Worm (Caenorhabditis elegans) whole organism, L1 larva: ENCODE results near the gene fig-1.
A peak's percentile ranks its signal among the peaks of the same experiment; 100 is the strongest.

Experiments
- aha-1 ChIP-seq: fragments of 150-350 bp; optimal IDR thresholded peaks from 2 replicates; lab custom pipeline; 2014; ENCODE audit warnings: missing biosample characterization, missing genetic modification characterization
- ama-1 ChIP-seq: fragments of 150-350 bp; optimal IDR thresholded peaks from 2 replicates; lab custom pipeline; 2014
- blmp-1 ChIP-seq: fragments of 150-350 bp; optimal IDR thresholded peaks from 2 replicates; lab custom pipeline; 2014; ENCODE audit warnings: missing biosample characterization, missing genetic modification characterization
- ceh-8 ChIP-seq: fragments of 200-800 bp; sonication (Bioruptor generic); optimal IDR thresholded peaks from 2 replicates; lab custom pipeline; 2018; ENCODE audit warnings: mild to moderate bottlenecking, missing genetic modification characterization, moderate library complexity, missing compliant biosample characterization
- ceh-82 ChIP-seq, 3 experiments: fragments of 150-350 bp in 1 of 3; sonication (generic microtip) in 2 of 3; optimal IDR thresholded peaks; 2 replicates each; lab custom pipeline; 2014 to 2017; ENCODE audit warnings: missing biosample characterization in 3 of 3, missing genetic modification characterization in 3 of 3
- dsc-1 ChIP-seq: sonication (generic microtip); optimal IDR thresholded peaks from 2 replicates; lab custom pipeline; 2016; ENCODE audit warnings: mild to moderate bottlenecking, missing genetic modification characterization, missing compliant biosample characterization
- egl-13 ChIP-seq: sonication (generic microtip); optimal IDR thresholded peaks from 2 replicates; lab custom pipeline; 2016; ENCODE audit warnings: missing genotype, missing genetic modification reagents, missing genetic modification characterization, missing compliant biosample characterization
- ets-5 ChIP-seq: fragments of 200-800 bp; sonication (Bioruptor generic); IDR thresholded peaks from 2 replicates; pipeline ENCODE4 v1.3.6; 2022; ENCODE audit warnings: missing genetic modification characterization, missing compliant biosample characterization
- fkh-4 ChIP-seq: sonication (generic microtip); optimal IDR thresholded peaks from 2 replicates; lab custom pipeline; 2016; ENCODE audit warnings: missing compliant biosample characterization, missing genetic modification characterization, borderline replicate concordance
- fkh-8 ChIP-seq: sonication (generic microtip); optimal IDR thresholded peaks from 2 replicates; lab custom pipeline; 2016; ENCODE audit warnings: mild to moderate bottlenecking, missing genetic modification characterization, missing compliant biosample characterization
- hlh-17 ChIP-seq: fragments of 200-800 bp; sonication (Bioruptor generic); optimal IDR thresholded peaks from 2 replicates; lab custom pipeline; 2018; ENCODE audit warnings: missing genetic modification characterization, mild to moderate bottlenecking, missing compliant biosample characterization, moderate library complexity, borderline replicate concordance
- isw-1 ChIP-seq: fragments of 200-800 bp; sonication (Bioruptor generic); IDR thresholded peaks from 2 replicates; pipeline ENCODE4 v1.3.6; 2022; ENCODE audit warnings: missing genetic modification characterization, missing compliant biosample characterization
- jun-1 ChIP-seq: fragments of 150-350 bp; optimal IDR thresholded peaks from 2 replicates; lab custom pipeline; 2014; ENCODE audit warnings: missing biosample characterization, missing genetic modification reagents, missing genetic modification characterization
- lin-15B ChIP-seq: fragments of 150-350 bp; sonication (generic microtip); optimal IDR thresholded peaks from 3 replicates; lab custom pipeline; 2014; ENCODE audit warnings: missing biosample characterization, missing genetic modification characterization
- lin-35 ChIP-seq, 2 experiments: fragments of 150-350 bp; optimal IDR thresholded peaks; 2 replicates each; lab custom pipeline; 2014; ENCODE audit warnings: missing biosample characterization in 2 of 2, missing genetic modification characterization in 2 of 2, missing genetic modification reagents in 2 of 2
- lin-39 ChIP-seq: fragments of 150-350 bp; optimal IDR thresholded peaks from 2 replicates; lab custom pipeline; 2014; ENCODE audit warnings: missing biosample characterization, missing genetic modification reagents, missing genetic modification characterization
- lir-3 ChIP-seq: sonication (generic microtip); optimal IDR thresholded peaks from 2 replicates; lab custom pipeline; 2016; ENCODE audit warnings: mild to moderate bottlenecking, missing genetic modification characterization, moderate library complexity, missing compliant biosample characterization; ENCODE audit not compliant: poor library complexity
- mep-1 ChIP-seq: fragments of 150-350 bp; optimal IDR thresholded peaks from 2 replicates; lab custom pipeline; 2014; ENCODE audit warnings: missing biosample characterization, missing genetic modification characterization
- nhr-237 ChIP-seq: fragments of 150-350 bp; optimal IDR thresholded peaks from 2 replicates; lab custom pipeline; 2014; ENCODE audit warnings: missing biosample characterization, missing genetic modification characterization
- nhr-71 ChIP-seq: sonication (generic microtip); optimal IDR thresholded peaks from 2 replicates; lab custom pipeline; 2016; ENCODE audit warnings: mild to moderate bottlenecking, missing genetic modification characterization, moderate library complexity, missing compliant biosample characterization
- nhr-77 ChIP-seq: fragments of 150-350 bp; optimal IDR thresholded peaks from 2 replicates; lab custom pipeline; 2014; ENCODE audit warnings: missing biosample characterization, missing genetic modification characterization
- nhr-85 ChIP-seq: sonication (generic microtip); peaks from one replicate; lab custom pipeline; 2016; ENCODE audit warnings: missing genetic modification characterization, inconsistent platforms, missing compliant biosample characterization
- nhr-90 ChIP-seq: sonication (generic microtip); optimal IDR thresholded peaks from 2 replicates; lab custom pipeline; 2016; ENCODE audit warnings: mild to moderate bottlenecking, missing genetic modification characterization, missing compliant biosample characterization; ENCODE audit not compliant: poor library complexity
- pag-3 ChIP-seq: sonication (generic microtip); optimal IDR thresholded peaks from 2 replicates; lab custom pipeline; 2017; ENCODE audit warnings: missing genetic modification characterization, mild to moderate bottlenecking, missing compliant biosample characterization, antibody characterized with exemption, borderline replicate concordance; ENCODE audit not compliant: insufficient read depth
- pqm-1 ChIP-seq: sonication (generic microtip); optimal IDR thresholded peaks from 3 replicates; lab custom pipeline; 2017; ENCODE audit warnings: missing biosample characterization, missing genetic modification characterization
- rnt-1 ChIP-seq: sonication (generic microtip); optimal IDR thresholded peaks from 2 replicates; lab custom pipeline; 2016; ENCODE audit warnings: mild to moderate bottlenecking, missing genetic modification characterization, moderate library complexity, missing compliant biosample characterization
- skn-1 ChIP-seq: fragments of 150-350 bp; optimal IDR thresholded peaks from 2 replicates; lab custom pipeline; 2014; ENCODE audit warnings: missing biosample characterization, missing genetic modification characterization
- sptf-1 ChIP-seq: fragments of 150-350 bp; optimal IDR thresholded peaks from 2 replicates; lab custom pipeline; 2014; ENCODE audit warnings: missing biosample characterization, missing genetic modification characterization
- swsn-7 ChIP-seq: sonication (generic microtip); optimal IDR thresholded peaks from 2 replicates; lab custom pipeline; 2016; ENCODE audit warnings: missing genetic modification characterization, missing compliant biosample characterization
- tbx-2 ChIP-seq: sonication (generic microtip); optimal IDR thresholded peaks from 2 replicates; lab custom pipeline; 2016; ENCODE audit warnings: missing genetic modification characterization, missing compliant biosample characterization
- unc-30 ChIP-seq: sonication (generic microtip); optimal IDR thresholded peaks from 2 replicates; lab custom pipeline; 2017; ENCODE audit warnings: missing biosample characterization, missing genetic modification characterization
- unc-62 ChIP-seq: fragments of 150-350 bp; optimal IDR thresholded peaks from 2 replicates; lab custom pipeline; 2014; ENCODE audit warnings: missing biosample characterization, missing genetic modification reagents, missing genetic modification characterization
- unc-86 ChIP-seq: sonication (generic microtip); optimal IDR thresholded peaks from 2 replicates; lab custom pipeline; 2016; ENCODE audit warnings: missing genetic modification characterization, missing compliant biosample characterization
- vab-15 ChIP-seq: sonication (generic microtip); optimal IDR thresholded peaks from 2 replicates; lab custom pipeline; 2017; ENCODE audit warnings: missing genotype, mild to moderate bottlenecking, missing genetic modification characterization, missing compliant biosample characterization

fig-1 gene

DNA sequence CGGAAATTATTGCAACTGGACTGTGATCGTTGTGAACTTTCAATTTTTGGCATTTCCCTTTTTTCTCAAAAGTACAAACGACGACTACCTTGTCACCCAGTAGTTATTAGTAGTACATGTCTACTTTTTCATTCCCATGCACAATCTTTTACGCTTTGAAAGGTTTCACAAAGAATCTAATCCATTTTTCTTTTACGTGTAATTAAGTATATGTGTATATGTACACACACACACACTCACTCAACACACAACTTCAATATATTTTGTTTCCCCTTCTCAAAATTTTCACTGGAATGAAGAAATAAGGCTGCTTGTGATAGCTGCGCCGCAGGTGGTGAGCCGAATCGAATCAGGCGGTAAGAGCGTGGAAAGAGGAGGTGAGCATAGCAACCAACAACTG lies 56.3 kb downstream of the fig-1 start, which contains the start of gene F58B4.6 (continued):
- peak; percentile 12 for TF ChIP-seq nhr-71 (tag; lab: Kevin White, UChicago)
- TF ChIP-seq dsc-1, result no peak
- TF ChIP-seq unc-62 (GFP tag; lab: Kevin White, UChicago), result no peak
- TF ChIP-seq nhr-77 (tag; lab: Kevin White, UChicago), result no peak
- no peak for TF ChIP-seq tbx-2
- no peak for TF ChIP-seq sptf-1 (tag; lab: Kevin White, UChicago)
- no peak for TF ChIP-seq mep-1 (tag; lab: Kevin White, UChicago)
- peak; percentile 71 for TF ChIP-seq fkh-8 (tag; lab: Kevin White, UChicago)
- TF ChIP-seq nhr-85 (tag; lab: Kevin White, UChicago), result no peak
- no peak for TF ChIP-seq hlh-17 (GFP tag; lab: Kevin White, UChicago)
- no peak for TF ChIP-seq jun-1 (tag; lab: Kevin White, UChicago)
- TF ChIP-seq skn-1 (tag; lab: Kevin White, UChicago), result no peak
- TF ChIP-seq, all 84 proteins: peak for 4

- TF ChIP-seq ceh-8 (GFP tag; lab: Kevin White, UChicago) (no peak), vab-15 (tag; lab: Kevin White, UChicago) (no peak), lin-15B (tag; lab: Kevin White, UChicago) (no peak), nhr-77 (tag; lab: Kevin White, UChicago) (no peak), isw-1 (no peak), ceh-82 (tag; optimal IDR thresholded peaks at IDR 0.05; lab: Kevin White, UChicago) (no peak), pqm-1 (tag; lab: Kevin White, UChicago) (no peak), fkh-4 (tag; lab: Kevin White, UChicago) (no peak)
Observed at ce11 chrV:10923229-10923628, 57.8 kb downstream of the fig-1 start, which contains the start of gene F58B4.7. Gene F58B4.7, minus strand, starts transcription at chrV:10923329.

DNA sequence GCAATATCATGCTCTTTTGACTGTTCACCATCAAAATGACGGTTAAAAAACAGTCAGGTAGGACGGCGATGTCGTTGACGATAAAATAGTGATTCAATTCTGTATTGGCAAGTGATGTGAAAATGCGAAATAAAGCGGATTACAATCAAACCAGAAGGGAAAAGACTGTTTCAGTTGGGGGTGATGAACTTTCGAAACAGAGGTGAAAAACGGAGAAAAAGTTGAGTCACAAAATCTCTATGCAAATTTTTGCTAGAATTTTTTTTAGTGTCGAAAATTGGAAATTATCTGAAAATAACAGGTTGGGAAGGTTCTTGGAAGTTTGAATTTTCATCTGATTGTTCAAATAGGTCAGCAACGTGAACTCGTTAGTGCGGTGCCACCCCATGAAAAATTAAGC lies 59.3 kb downstream of the fig-1 start, which contains the start of gene nas-31:
TSS of gene nas-31 (minus strand) at position 101 of the 400 bp plus-strand sequence.
- TF ChIP-seq nhr-90 (tag; lab: Kevin White, UChicago), result no peak
- TF ChIP-seq sptf-1 (tag; lab: Kevin White, UChicago), result no peak
- TF ChIP-seq lin-39 (tag; lab: Kevin White, UChicago), result no peak
- no peak for TF ChIP-seq unc-62 (GFP tag; lab: Kevin White, UChicago)
- no peak for TF ChIP-seq rnt-1 (tag; lab: Kevin White, UChicago)
- no peak for TF ChIP-seq aha-1 (tag; lab: Kevin White, UChicago)
- no peak for TF ChIP-seq nhr-237 (tag; lab: Kevin White, UChicago)
- no peak for TF ChIP-seq ets-5 (GFP tag; lab: Robert Waterston, UW)
- TF ChIP-seq mep-1 (tag; lab: Kevin White, UChicago), result no peak
- no peak for TF ChIP-seq unc-30 (tag; lab: Kevin White, UChicago)
- no peak for TF ChIP-seq pag-3
- no peak for TF ChIP-seq lin-35 (GFP tag; optimal IDR thresholded peaks at IDR 0.05; lab: Kevin White, UChicago)
- TF ChIP-seq ama-1 (lab: Kevin White, UChicago), result no peak
- TF ChIP-seq unc-86 (tag; lab: Kevin White, UChicago), result no peak
- no peak for TF ChIP-seq lir-3 (tag; lab: Kevin White, UChicago)
- TF ChIP-seq dsc-1, result no peak
- TF ChIP-seq egl-13 (tag; lab: Kevin White, UChicago), result no peak
- no peak for TF ChIP-seq hlh-17 (GFP tag; lab: Kevin White, UChicago)
- no peak for TF ChIP-seq blmp-1 (tag; lab: Kevin White, UChicago)
- no peak for TF ChIP-seq swsn-7
